Fruit fly (Drosophila melanogaster) whole organism, embryonic: ENCODE data around the gene CG8136.
A peak's percentile ranks its signal among the peaks of the same experiment; 100 is the strongest.

Experiments used
- Aef1 ChIP-seq: fragments of 200-800 bp; sonication (Bioruptor generic); IDR thresholded peaks from 3 replicates; pipeline ENCODE4 v1.3.6; 2022; ENCODE audit warnings: missing biosample characterization, missing genetic modification characterization
- Bteb2 ChIP-seq: fragments of 200-800 bp; sonication (Bioruptor generic); optimal IDR thresholded peaks from 2 replicates; lab custom pipeline; 2016; ENCODE audit warnings: missing biosample characterization, missing genetic modification characterization
- CG10209 ChIP-seq: fragments of 200-800 bp; sonication (Bioruptor generic); optimal IDR thresholded peaks from 3 replicates; lab custom pipeline; 2017; ENCODE audit warnings: missing biosample characterization, mild to moderate bottlenecking, missing genetic modification characterization, missing genetic modification reagents
- CG11504 ChIP-seq: fragments of 200-800 bp; sonication (Bioruptor generic); optimal IDR thresholded peaks from 3 replicates; lab custom pipeline; 2019; ENCODE audit warnings: missing biosample characterization, mild to moderate bottlenecking, missing genetic modification characterization, moderate library complexity
- CG12299 ChIP-seq: fragments of 200-800 bp; sonication (Bioruptor generic); optimal IDR thresholded peaks from 2 replicates; lab custom pipeline; 2018; ENCODE audit warnings: missing biosample characterization, mild to moderate bottlenecking, missing genetic modification characterization
- CG14050 ChIP-seq: fragments of 200-800 bp; sonication (Bioruptor generic); IDR thresholded peaks from 3 replicates; pipeline ENCODE4 v1.3.6; 2022; ENCODE audit warnings: missing biosample characterization, missing genetic modification characterization
- CG16779 ChIP-seq: fragments of 200-800 bp; sonication (Bioruptor generic); IDR thresholded peaks from 2 replicates; pipeline ENCODE4 v1.3.6; 2022; ENCODE audit warnings: missing biosample characterization, missing genetic modification characterization
- CG17912 ChIP-seq: fragments of 200-800 bp; sonication (Bioruptor generic); optimal IDR thresholded peaks from 2 replicates; lab custom pipeline; 2018; ENCODE audit warnings: missing biosample characterization, mild to moderate bottlenecking, missing genetic modification characterization
- CG30020 ChIP-seq: fragments of 200-800 bp; optimal IDR thresholded peaks from 2 replicates; lab custom pipeline; 2019; ENCODE audit warnings: missing biosample characterization, mild to moderate bottlenecking, missing genetic modification characterization, moderate library complexity
- CG30431 ChIP-seq: fragments of 200-800 bp; sonication (Bioruptor generic); optimal IDR thresholded peaks from 2 replicates; lab custom pipeline; 2017; ENCODE audit warnings: missing biosample characterization, missing genetic modification characterization
- CG4617 ChIP-seq: fragments of 200-800 bp; sonication (Bioruptor generic); optimal IDR thresholded peaks from 3 replicates; lab custom pipeline; 2016; ENCODE audit warnings: missing biosample characterization, missing genetic modification characterization, borderline replicate concordance
- CG4730 ChIP-seq: fragments of 200-800 bp; sonication (Bioruptor generic); IDR thresholded peaks from 2 replicates; pipeline ENCODE4 v1.3.6; 2022; ENCODE audit warnings: missing biosample characterization, missing genetic modification characterization
- CG4854 ChIP-seq: fragments of 200-800 bp; sonication (Bioruptor generic); optimal IDR thresholded peaks from 2 replicates; lab custom pipeline; 2016; ENCODE audit warnings: missing biosample characterization, missing genetic modification characterization, inconsistent platforms
- CG5245 ChIP-seq: fragments of 200-800 bp; sonication (Bioruptor generic); optimal IDR thresholded peaks from 3 replicates; lab custom pipeline; 2016; ENCODE audit warnings: missing biosample characterization, missing genetic modification characterization
- CG7271 ChIP-seq: fragments of 200-800 bp; sonication (Bioruptor generic); optimal IDR thresholded peaks from 2 replicates; lab custom pipeline; 2018; ENCODE audit warnings: missing biosample characterization, mild to moderate bottlenecking, missing genetic modification characterization, moderate library complexity
- CG7372 ChIP-seq: fragments of 200-800 bp; sonication (Bioruptor generic); IDR thresholded peaks from 2 replicates; pipeline ENCODE4 v1.3.6; 2022; ENCODE audit warnings: missing biosample characterization, missing genetic modification characterization
- CG7556 ChIP-seq: fragments of 200-800 bp; sonication (Bioruptor generic); optimal IDR thresholded peaks from 2 replicates; lab custom pipeline; 2017; ENCODE audit warnings: missing biosample characterization, mild to moderate bottlenecking, missing genetic modification characterization
- CG7745 ChIP-seq: fragments of 200-800 bp; sonication (Bioruptor generic); optimal IDR thresholded peaks from 2 replicates; lab custom pipeline; 2018; ENCODE audit warnings: missing biosample characterization, mild to moderate bottlenecking, missing genetic modification characterization, moderate library complexity
- CG7839 ChIP-seq: fragments of 200-800 bp; sonication (Bioruptor generic); optimal IDR thresholded peaks from 3 replicates; lab custom pipeline; 2018; ENCODE audit warnings: missing biosample characterization, mild to moderate bottlenecking, missing genetic modification characterization, moderate library complexity
- CG9932 ChIP-seq: fragments of 200-800 bp; sonication (Bioruptor generic); IDR thresholded peaks from 2 replicates; pipeline ENCODE4 v1.3.6; 2022; ENCODE audit warnings: missing biosample characterization, missing genetic modification characterization
- Camta ChIP-seq: fragments of 200-800 bp; sonication (Bioruptor generic); optimal IDR thresholded peaks from 2 replicates; lab custom pipeline; 2016; ENCODE audit warnings: missing biosample characterization, missing genetic modification characterization
- D19A ChIP-seq: fragments of 200-800 bp; optimal IDR thresholded peaks from 3 replicates; lab custom pipeline; 2019; ENCODE audit warnings: missing biosample characterization, mild to moderate bottlenecking, missing genetic modification characterization, moderate library complexity
- Dad ChIP-seq: fragments of 200-800 bp; sonication (Bioruptor generic); optimal IDR thresholded peaks from 3 replicates; lab custom pipeline; 2016; ENCODE audit warnings: missing biosample characterization, missing genetic modification characterization
- Deaf1 ChIP-seq: fragments of 200-800 bp; optimal IDR thresholded peaks from 3 replicates; lab custom pipeline; 2019; ENCODE audit warnings: missing biosample characterization, mild to moderate bottlenecking, missing genetic modification characterization, moderate library complexity
- Dip2 ChIP-seq: fragments of 200-800 bp; sonication (Bioruptor generic); IDR thresholded peaks from 2 replicates; pipeline ENCODE4 v1.3.6; 2022; ENCODE audit warnings: missing biosample characterization, missing genetic modification characterization
- Dref ChIP-seq: fragments of 200-800 bp; sonication (Bioruptor generic); IDR thresholded peaks from 2 replicates; pipeline ENCODE4 v1.3.6; 2022; ENCODE audit warnings: missing biosample characterization, missing genetic modification characterization
- HLH54F ChIP-seq: fragments of 200-800 bp; sonication (Bioruptor generic); optimal IDR thresholded peaks from 3 replicates; lab custom pipeline; 2016; ENCODE audit warnings: missing biosample characterization, missing genetic modification characterization
- Hsf ChIP-seq: fragments of 200-800 bp; sonication (Bioruptor generic); optimal IDR thresholded peaks from 3 replicates; lab custom pipeline; 2016; ENCODE audit warnings: missing biosample characterization, missing genetic modification characterization
- Lpt ChIP-seq: fragments of >200 bp; optimal IDR thresholded peaks from 2 replicates; lab custom pipeline; 2018; ENCODE audit warnings: missing biosample characterization, missing genetic modification characterization
- MESR4 ChIP-seq: fragments of 200-800 bp; sonication (Bioruptor generic); optimal IDR thresholded peaks from 2 replicates; lab custom pipeline; 2018; ENCODE audit warnings: missing biosample characterization, mild to moderate bottlenecking, missing genetic modification characterization, moderate library complexity
- NC2α ChIP-seq: fragments of 200-800 bp; sonication (Bioruptor generic); optimal IDR thresholded peaks from 2 replicates; lab custom pipeline; 2016; ENCODE audit warnings: missing biosample characterization, missing genetic modification characterization
- Poxn ChIP-seq: fragments of 200-800 bp; sonication (Bioruptor generic); IDR thresholded peaks from 2 replicates; pipeline ENCODE4 v1.3.6; 2022; ENCODE audit warnings: missing biosample characterization, missing genetic modification characterization
- Six4 ChIP-seq: fragments of 200-800 bp; sonication (Bioruptor generic); optimal IDR thresholded peaks from 2 replicates; lab custom pipeline; 2016; ENCODE audit warnings: missing biosample characterization, missing genetic modification characterization
- dan ChIP-seq: fragments of 200-800 bp; sonication (Bioruptor generic); IDR thresholded peaks from 2 replicates; pipeline ENCODE4 v1.3.6; 2022; ENCODE audit warnings: missing biosample characterization, missing genetic modification characterization
- dysf ChIP-seq: fragments of 200-800 bp; sonication (Bioruptor generic); IDR thresholded peaks from 3 replicates; pipeline ENCODE4 v1.3.6; 2022; ENCODE audit warnings: missing biosample characterization, missing genetic modification characterization
- gcm ChIP-seq: fragments of 200-800 bp; sonication (Bioruptor generic); optimal IDR thresholded peaks from 2 replicates; lab custom pipeline; 2019; ENCODE audit warnings: missing biosample characterization, mild to moderate bottlenecking, missing genetic modification characterization, moderate library complexity
- gt ChIP-seq: fragments of 200-800 bp; sonication (Bioruptor generic); IDR thresholded peaks from 2 replicates; pipeline ENCODE4 v1.3.6; 2022; ENCODE audit warnings: missing biosample characterization, missing genetic modification characterization
- insv ChIP-seq, 2 experiments: fragments of 200-800 bp; sonication (Bioruptor generic); optimal IDR thresholded peaks; 3 replicates each; lab custom pipeline; 2016 to 2018; ENCODE audit warnings: missing biosample characterization in 2 of 2, missing genetic modification characterization in 2 of 2
- lmd ChIP-seq: fragments of 200-800 bp; sonication (Bioruptor generic); IDR thresholded peaks from 2 replicates; pipeline ENCODE4 v1.3.6; 2022; ENCODE audit warnings: missing biosample characterization, missing genetic modification characterization
- nerfin-1 ChIP-seq: fragments of 200-800 bp; sonication (Bioruptor generic); optimal IDR thresholded peaks from 3 replicates; lab custom pipeline; 2019; ENCODE audit warnings: missing biosample characterization, mild to moderate bottlenecking, missing genetic modification characterization, moderate library complexity
- pfk ChIP-seq: fragments of 200-800 bp; sonication (Bioruptor generic); optimal IDR thresholded peaks from 2 replicates; lab custom pipeline; 2018; ENCODE audit warnings: missing biosample characterization, mild to moderate bottlenecking, missing genetic modification characterization, moderate library complexity
- pho ChIP-seq: fragments of 200-800 bp; sonication (Bioruptor generic); optimal IDR thresholded peaks from 2 replicates; lab custom pipeline; 2016; ENCODE audit warnings: missing biosample characterization, missing genetic modification characterization
- prd ChIP-seq, 3 experiments: fragments of >200 bp in 2 of 3; fragments of 200-800 bp in 1 of 3; sonication (Bioruptor generic) in 1 of 3; optimal IDR thresholded peaks in 2 of 3; IDR thresholded peaks in 1 of 3; 2 replicates in 2 of 3; 3 replicates in 1 of 3; pipeline versions ENCODE4 v1.3.6 to Lab custom; 2017 to 2022; ENCODE audit warnings: missing biosample characterization in 1 of 3, missing genetic modification characterization in 1 of 3
- ro ChIP-seq: fragments of 200-800 bp; sonication (Bioruptor generic); IDR thresholded peaks from 2 replicates; pipeline ENCODE4 v1.3.6; 2022; ENCODE audit warnings: missing biosample characterization, missing genetic modification characterization
- sc ChIP-seq, 3 experiments: fragments of >200 bp in 2 of 3; fragments of 200-800 bp in 1 of 3; sonication (Bioruptor generic) in 1 of 3; optimal IDR thresholded peaks; 2 replicates in 2 of 3; 3 replicates in 1 of 3; lab custom pipeline; 2017; ENCODE audit warnings: mild to moderate bottlenecking in 1 of 3, missing biosample characterization in 1 of 3, missing genetic modification characterization in 1 of 3, missing genetic modification reagents in 1 of 3
- so ChIP-seq: fragments of 200-800 bp; sonication (Bioruptor generic); IDR thresholded peaks from 3 replicates; pipeline ENCODE4 v1.3.6; 2022; ENCODE audit warnings: missing biosample characterization, missing genetic modification characterization
- stwl ChIP-seq: fragments of 200-800 bp; sonication (Bioruptor generic); optimal IDR thresholded peaks from 3 replicates; lab custom pipeline; 2018; ENCODE audit warnings: missing biosample characterization, mild to moderate bottlenecking, missing genetic modification characterization, moderate library complexity
- tna ChIP-seq: fragments of 200-800 bp; sonication (Bioruptor generic); IDR thresholded peaks from 2 replicates; pipeline ENCODE4 v1.3.6; 2022; ENCODE audit warnings: missing biosample characterization, missing genetic modification characterization; ENCODE audit not compliant: partially characterized antibody
- trem ChIP-seq: fragments of 200-800 bp; optimal IDR thresholded peaks from 3 replicates; lab custom pipeline; 2019; ENCODE audit warnings: missing biosample characterization, mild to moderate bottlenecking, missing genetic modification characterization, moderate library complexity
- vnd ChIP-seq: fragments of 200-800 bp; sonication (Bioruptor generic); IDR thresholded peaks from 3 replicates; pipeline ENCODE4 v1.3.6; 2022; ENCODE audit warnings: missing biosample characterization, missing genetic modification characterization; ENCODE audit not compliant: partially characterized antibody

The CG8136 gene

DNA sequence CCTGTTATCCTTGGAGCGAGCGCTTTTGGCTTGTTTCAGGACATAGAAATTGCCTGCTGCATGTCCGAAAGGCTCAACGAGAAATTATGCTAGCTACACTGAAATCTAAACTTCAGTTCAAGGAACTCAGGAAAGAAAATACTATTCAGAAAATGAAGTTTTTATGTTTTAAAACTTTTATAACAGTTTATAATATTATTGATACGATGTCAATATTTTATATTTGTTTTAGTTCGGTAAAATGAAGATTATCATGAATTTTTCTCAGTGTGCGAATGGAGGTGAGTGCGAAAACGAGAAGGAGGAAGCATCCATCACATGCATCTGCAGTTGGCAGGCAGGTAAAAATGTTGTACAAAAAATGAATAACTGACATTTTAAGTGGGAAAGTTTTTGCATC lies 25.2 kb downstream of the CG8136 start:
- TF ChIP-seq CG4730 (GFP tag; lab: Robert Waterston, UW), result peak; percentile 40; the same call in 1 of the 2 replicates
- no peak for TF ChIP-seq Poxn (GFP tag; lab: Robert Waterston, UW)
- TF ChIP-seq pfk (GFP tag; lab: Kevin White, UChicago), result no peak
- TF ChIP-seq pho (GFP tag; lab: Kevin White, UChicago), result no peak
- no peak for TF ChIP-seq MESR4 (GFP tag; lab: Kevin White, UChicago)
- peak; percentile 67 for TF ChIP-seq CG7556 (GFP tag; lab: Kevin White, UChicago)
- no peak for TF ChIP-seq tna (GFP tag; lab: Robert Waterston, UW)
- peak; percentile 59 for TF ChIP-seq lmd (GFP tag; lab: Robert Waterston, UW)
- no peak for TF ChIP-seq insv (GFP tag; optimal IDR thresholded peaks at IDR 0.05; lab: Kevin White, UChicago)
- TF ChIP-seq gt (GFP tag; lab: Robert Waterston, UW), result no peak
- peak; percentile 65 for TF ChIP-seq trem (tag; lab: Kevin White, UChicago)
- peak; percentile 30 for TF ChIP-seq CG12299 (tag; lab: Kevin White, UChicago)
- TF ChIP-seq CG7372, result no peak
- TF ChIP-seq dan (GFP tag; lab: Robert Waterston, UW), result no peak
- peak; percentile 33 for TF ChIP-seq CG5245 (GFP tag; lab: Kevin White, UChicago)
- no peak for TF ChIP-seq CG16779 (GFP tag; lab: Robert Waterston, UW)
- no peak for TF ChIP-seq prd (optimal IDR thresholded peaks at IDR 0.05; lab: Kevin White, UChicago)
- TF ChIP-seq prd (GFP tag; IDR thresholded peaks at IDR 0.05; lab: Robert Waterston, UW), result peak; percentile 88
- TF ChIP-seq Dref (GFP tag; lab: Robert Waterston, UW), result no peak
- no peak for TF ChIP-seq HLH54F (GFP tag; lab: Kevin White, UChicago)
- no peak for TF ChIP-seq Dip2 (GFP tag; lab: Robert Waterston, UW)
- no peak for TF ChIP-seq NC2α (GFP tag; lab: Kevin White, UChicago)
- TF ChIP-seq CG30431 (GFP tag; lab: Kevin White, UChicago), result peak; percentile 51
- TF ChIP-seq gcm (GFP tag; lab: Kevin White, UChicago), result peak; percentile 53
- TF ChIP-seq CG10209 (GFP tag; lab: Kevin White, UChicago), result peak; percentile 53
- TF ChIP-seq CG7271, result peak; percentile 88
- TF ChIP-seq Six4, result peak; percentile 56
- TF ChIP-seq CG4617 (GFP tag; lab: Kevin White, UChicago), result peak; percentile 17
- peak; percentile 36; the same call in 1 of the 2 replicates for TF ChIP-seq CG9932 (GFP tag; lab: Robert Waterston, UW)
- no peak for TF ChIP-seq Dad
- peak; percentile 15 for TF ChIP-seq stwl
- peak; percentile 27 for TF ChIP-seq Deaf1 (tag; lab: Kevin White, UChicago)
- no peak for TF ChIP-seq CG4854 (GFP tag; lab: Kevin White, UChicago)
- peak; percentile 69 for TF ChIP-seq D19A (tag; lab: Kevin White, UChicago)
- no peak for TF ChIP-seq Lpt (GFP tag; lab: Kevin White, UChicago)
- TF ChIP-seq CG7839 (tag; lab: Kevin White, UChicago), result peak; percentile 65
- no peak for TF ChIP-seq Aef1
- peak; percentile 29 for TF ChIP-seq Hsf (GFP tag; lab: Kevin White, UChicago)
- TF ChIP-seq Camta, result peak; percentile 45
- no peak for TF ChIP-seq CG7745
- TF ChIP-seq sc (optimal IDR thresholded peaks at IDR 0.05; lab: Kevin White, UChicago), result no peak
- peak; percentile 41 for TF ChIP-seq sc (GFP tag; optimal IDR thresholded peaks at IDR 0.05; lab: Kevin White, UChicago)
- TF ChIP-seq CG17912 (GFP tag; lab: Kevin White, UChicago), result no peak
- TF ChIP-seq nerfin-1 (tag; lab: Kevin White, UChicago), result no peak
- TF ChIP-seq vnd (GFP tag; lab: Robert Waterston, UW), result no peak
- no peak for TF ChIP-seq CG30020 (tag; lab: Kevin White, UChicago)
- peak; percentile 54; the same call in 1 of the 3 replicates for TF ChIP-seq dysf
- TF ChIP-seq so (GFP tag; lab: Robert Waterston, UW), result peak; percentile 65; the same call in 2 of the 3 replicates
- TF ChIP-seq CG14050, result peak; percentile 37; the same call in 1 of the 3 replicates
- no peak for TF ChIP-seq Bteb2 (GFP tag; lab: Kevin White, UChicago)
- peak; percentile 79 for TF ChIP-seq CG11504 (tag; lab: Kevin White, UChicago)
- TF ChIP-seq ro (GFP tag; lab: Robert Waterston, UW), result no peak; the same call in 1 of the 2 replicates
